Worm (Caenorhabditis elegans) whole organism, mixed stage, embryonic: ENCODE results near the gene rig-1.

Experiments
- elt-1 ChIP-seq: sonication (generic microtip); optimal IDR thresholded peaks from 2 replicates; lab custom pipeline; 2017; ENCODE audit warnings: missing genetic modification characterization, mild to moderate bottlenecking, missing compliant biosample characterization, antibody characterized with exemption, moderate library complexity, borderline replicate concordance; ENCODE audit not compliant: insufficient read depth
- snpc-4 ChIP-seq: fragments of 150-350 bp; optimal IDR thresholded peaks from 2 replicates; lab custom pipeline; 2014; ENCODE audit warnings: missing biosample characterization, missing genetic modification characterization

ce11 chrX:8656019-8656418, 4.4 kb upstream of the rig-1 start:
- no peak for TF ChIP-seq elt-1 (tag; lab: Kevin White, UChicago)
- TF ChIP-seq snpc-4 = no peak
